Worm (Caenorhabditis elegans) whole organism, young adult: Measurements from ENCODE around the gene sec-15.

Experiments used
- F33H1.4 ChIP-seq: fragments of 200-800 bp; sonication (Bioruptor generic); IDR thresholded peaks from 2 replicates; pipeline ENCODE4 v1.3.6; 2022; ENCODE audit warnings: missing genetic modification reagents, missing genetic modification characterization, missing compliant biosample characterization
- F39B2.1 ChIP-seq: fragments of 200-800 bp; sonication (Bioruptor generic); IDR thresholded peaks from 2 replicates; pipeline ENCODE4 v1.3.6; 2022; ENCODE audit warnings: missing genetic modification reagents, missing genetic modification characterization, missing compliant biosample characterization
- cebp-1 ChIP-seq, 2 experiments: fragments of 200-800 bp in 1 of 2; sonication (Bioruptor generic) in 1 of 2; sonication (generic microtip) in 1 of 2; IDR thresholded peaks in 1 of 2; optimal IDR thresholded peaks in 1 of 2; 2 replicates each; pipeline versions ENCODE4 v1.3.6 to Lab custom; 2017 to 2022; ENCODE audit warnings: missing compliant biosample characterization in 2 of 2, missing genetic modification characterization in 2 of 2, mild to moderate bottlenecking in 1 of 2, missing genetic modification reagents in 1 of 2, moderate library complexity in 1 of 2
- chd-7 ChIP-seq: sonication (generic microtip); optimal IDR thresholded peaks from 2 replicates; lab custom pipeline; 2016; ENCODE audit warnings: mild to moderate bottlenecking, missing genetic modification characterization, moderate library complexity, missing compliant biosample characterization
- dpl-1 ChIP-seq: fragments of 150-350 bp; optimal IDR thresholded peaks from 2 replicates; lab custom pipeline; 2014; ENCODE audit warnings: missing biosample characterization, missing genetic modification reagents, missing genetic modification characterization
- efl-1 ChIP-seq: fragments of 150-350 bp; optimal IDR thresholded peaks from 2 replicates; lab custom pipeline; 2014; ENCODE audit warnings: missing biosample characterization, missing genetic modification reagents, missing genetic modification characterization
- lir-1 ChIP-seq: fragments of 200-800 bp; sonication (Bioruptor generic); conservative IDR thresholded peaks from 2 replicates; pipeline ENCODE4 v1.3.6; 2022; ENCODE audit warnings: missing genetic modification reagents, missing genetic modification characterization, missing compliant biosample characterization
- pha-4 ChIP-seq: fragments of 150-350 bp; sonication (generic microtip); optimal IDR thresholded peaks from 2 replicates; lab custom pipeline; 2014; ENCODE audit warnings: missing biosample characterization, missing genetic modification reagents, missing genetic modification characterization
- snpc-3.4 ChIP-seq: sonication (generic microtip); optimal IDR thresholded peaks from 2 replicates; lab custom pipeline; 2017; ENCODE audit warnings: missing genetic modification characterization, mild to moderate bottlenecking, missing compliant biosample characterization, antibody characterized with exemption, moderate library complexity, missing genotype, missing genetic modification reagents
- snpc-4 ChIP-seq, 5 experiments: fragments of 150-350 bp in 1 of 5; sonication (generic microtip) in 4 of 5; optimal IDR thresholded peaks; 2 replicates each; lab custom pipeline; 2014 to 2018; ENCODE audit warnings: missing genetic modification characterization in 5 of 5, missing biosample characterization in 3 of 5, antibody characterized with exemption in 2 of 5, mild to moderate bottlenecking in 2 of 5, missing compliant biosample characterization in 2 of 5, missing genotype in 2 of 5, moderate library complexity in 2 of 5, missing genetic modification reagents in 1 of 5
- sptf-2 ChIP-seq: fragments of 200-800 bp; sonication (Bioruptor generic); optimal IDR thresholded peaks from 2 replicates; lab custom pipeline; 2018; ENCODE audit warnings: mild to moderate bottlenecking, missing genetic modification characterization, missing compliant biosample characterization
- tbx-9 ChIP-seq: sonication (generic microtip); optimal IDR thresholded peaks from 2 replicates; lab custom pipeline; 2016; ENCODE audit warnings: borderline replicate concordance, missing genetic modification characterization, inconsistent platforms, missing compliant biosample characterization
- unc-62 ChIP-seq: fragments of 150-350 bp; optimal IDR thresholded peaks from 2 replicates; lab custom pipeline; 2014; ENCODE audit warnings: missing biosample characterization, missing genetic modification reagents, missing genetic modification characterization
- ztf-25 ChIP-seq: fragments of 200-800 bp; sonication (Bioruptor generic); IDR thresholded peaks from 2 replicates; pipeline ENCODE4 v1.3.6; 2022; ENCODE audit warnings: missing genetic modification reagents, missing genetic modification characterization, missing compliant biosample characterization

DNA sequence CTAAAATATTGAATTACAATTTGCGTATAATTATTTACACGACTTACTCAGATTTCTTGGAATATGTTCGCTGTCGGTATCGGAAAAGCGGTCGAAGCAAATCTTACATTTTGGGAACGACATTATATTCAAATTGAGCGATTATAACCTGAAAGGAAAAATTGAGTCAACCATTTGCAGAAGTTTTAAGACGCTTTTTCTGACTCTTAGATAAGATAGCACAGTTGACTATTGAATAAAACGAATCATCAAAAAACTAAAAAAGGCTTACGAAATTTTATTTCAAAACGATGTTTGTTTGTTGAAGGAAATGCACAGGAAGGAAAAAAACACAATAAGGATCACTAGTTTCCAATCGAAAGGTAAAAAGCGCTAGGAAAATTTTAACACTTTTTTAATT lies 7.2 kb downstream of the sec-15 start, which contains the start of gene rcs-1:
- TF ChIP-seq snpc-3.4 (tag; lab: Kevin White, UChicago) (no peak), efl-1 (GFP tag; lab: Kevin White, UChicago) (no peak), unc-62 (GFP tag; lab: Kevin White, UChicago) (no peak), lir-1 (no peak), pha-4 (tag; lab: Kevin White, UChicago) (no peak), dpl-1 (GFP tag; lab: Kevin White, UChicago) (no peak), sptf-2 (no peak), tbx-9 (no peak), F39B2.1 (no peak), ztf-25 (GFP tag; lab: Robert Waterston, UW) (no peak), chd-7 (tag; lab: Kevin White, UChicago) (no peak), cebp-1 (GFP tag; IDR thresholded peaks at IDR 0.05; lab: Robert Waterston, UW) (no peak), cebp-1 (tag; optimal IDR thresholded peaks at IDR 0.05; lab: Kevin White, UChicago) (no peak), snpc-4 (GFP tag; optimal IDR thresholded peaks at IDR 0.05; lab: Kevin White, UChicago) (no peak), snpc-4 (tag; optimal IDR thresholded peaks at IDR 0.05; lab: Kevin White, UChicago) (no peak), F33H1.4 (GFP tag; lab: Robert Waterston, UW) (no peak)
